Worm (Caenorhabditis elegans): ENCODE data around the gene M03B6.3.

DNA sequence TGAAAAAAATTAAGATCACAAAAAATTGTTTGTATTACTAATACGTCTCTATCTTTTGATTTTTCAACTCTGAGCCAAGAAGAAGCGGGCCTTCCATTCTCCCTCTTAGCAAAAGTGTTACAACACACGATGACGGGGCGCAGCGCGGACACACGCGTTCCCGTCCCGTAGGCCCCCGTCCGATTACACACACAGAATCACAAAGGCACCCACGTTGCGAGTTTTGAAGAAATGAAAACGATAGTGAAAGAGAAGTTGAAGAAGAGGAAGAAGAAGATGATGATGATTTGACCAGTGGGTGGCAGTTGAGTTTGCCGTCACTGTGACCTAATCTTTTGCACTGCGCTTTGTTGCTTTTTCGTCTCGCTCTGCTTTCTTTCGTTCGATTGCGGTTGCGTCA lies 18.1 kb downstream of the M03B6.3 start:
- no peak for TF ChIP-seq nhr-237 (tag; optimal IDR thresholded peaks at IDR 0.05)
- TF ChIP-seq ztf-11 (tag; optimal IDR thresholded peaks at IDR 0.05) = no peak
- TF ChIP-seq fos-1 (tag; optimal IDR thresholded peaks at IDR 0.05) = no peak
